Worm (Caenorhabditis elegans) whole organism, L1 larva: ENCODE data around the gene T21C9.11.

ENCODE experiments used
- ama-1 ChIP-seq: fragments of 150-350 bp; optimal IDR thresholded peaks from 2 replicates; lab custom pipeline; 2014
- fkh-4 ChIP-seq: sonication (generic microtip); optimal IDR thresholded peaks from 2 replicates; lab custom pipeline; 2016; ENCODE audit warnings: missing compliant biosample characterization, missing genetic modification characterization, borderline replicate concordance
- fkh-8 ChIP-seq: sonication (generic microtip); optimal IDR thresholded peaks from 2 replicates; lab custom pipeline; 2016; ENCODE audit warnings: mild to moderate bottlenecking, missing genetic modification characterization, missing compliant biosample characterization
- lsy-2 ChIP-seq, 2 experiments: fragments of 150-350 bp; optimal IDR thresholded peaks; 2 replicates each; lab custom pipeline; 2014; ENCODE audit warnings: missing biosample characterization in 2 of 2, missing genetic modification characterization in 2 of 2
- sup-37 ChIP-seq: fragments of 200-800 bp; sonication (Bioruptor generic); optimal IDR thresholded peaks from 2 replicates; lab custom pipeline; 2018; ENCODE audit warnings: mild to moderate bottlenecking, missing genetic modification characterization, missing compliant biosample characterization

DNA sequence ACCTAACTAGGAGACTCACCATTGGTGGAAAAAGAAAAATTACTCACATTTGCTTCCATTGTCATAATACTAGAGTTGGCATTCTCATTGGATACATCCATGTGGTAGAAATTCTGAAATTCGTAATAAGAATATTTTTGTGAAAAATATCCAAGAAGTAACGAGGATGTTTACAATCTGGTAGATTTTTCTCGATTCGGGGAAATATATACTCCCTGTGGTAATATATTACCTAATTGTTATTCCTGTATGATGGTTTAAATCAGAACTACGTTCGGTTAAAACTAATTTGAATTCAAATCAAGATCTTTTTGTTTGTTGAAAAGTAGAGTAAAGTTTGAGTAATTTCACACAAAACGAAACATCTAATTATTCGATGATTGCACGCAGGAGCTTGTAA lies 45.7 kb downstream of the T21C9.11 start, which contains the start of gene srd-34:
- TF ChIP-seq fkh-4 (tag; lab: Kevin White, UChicago) (no peak), sup-37 (GFP tag; lab: Kevin White, UChicago) (no peak), ama-1 (lab: Kevin White, UChicago) (no peak), lsy-2 (tag; optimal IDR thresholded peaks at IDR 0.05; lab: Kevin White, UChicago) (no peak), fkh-8 (tag; lab: Kevin White, UChicago) (no peak)
